Worm (Caenorhabditis elegans) whole organism, L4 larva: ENCODE data around the gene zipt-2.2.

Experiments used
- hmg-1.1 ChIP-seq: fragments of 200-800 bp; sonication (Bioruptor generic); IDR thresholded peaks from 2 replicates; pipeline ENCODE4 v1.3.6; 2022; ENCODE audit warnings: missing genetic modification reagents, missing genetic modification characterization, missing compliant biosample characterization
- lin-38 ChIP-seq: fragments of 200-800 bp; sonication (Bioruptor generic); IDR thresholded peaks from 2 replicates; pipeline ENCODE4 v1.3.6; 2022; ENCODE audit warnings: missing genetic modification reagents, missing genetic modification characterization, missing compliant biosample characterization

Gene zipt-2.2

ce11 chrIV:4180032-4180431 lies 55.1 kb downstream of the zipt-2.2 start:
- TF ChIP-seq hmg-1.1 (0 out of 2 replicates have a peak, but pooled peaks have one; percentile 25), lin-38 (peak; percentile 87)
